Worm (Caenorhabditis elegans): Measurements from ENCODE around the gene vti-1.

ce11 chrIV:14769218-14769835 is 2.9 kb upstream of the vti-1 start, which contains the start of gene Y57G11C.43:
- no peak for TF ChIP-seq klf-2 (GFP tag; conservative IDR thresholded peaks at IDR 0.05)
- TF ChIP-seq flt-1 (GFP tag; IDR thresholded peaks at IDR 0.05): no peak
- no peak for TF ChIP-seq cog-1 (tag; optimal IDR thresholded peaks at IDR 0.05)
- TF ChIP-seq med-1 (GFP tag; optimal IDR thresholded peaks at IDR 0.05; ENCODE audit: insufficient read depth): no peak
- no peak for TF ChIP-seq T22C8.4 (GFP tag; IDR thresholded peaks at IDR 0.05)
- no peak for TF ChIP-seq ref-1 (GFP tag; conservative IDR thresholded peaks at IDR 0.05)
- no peak for TF ChIP-seq ztf-29 (GFP tag; IDR thresholded peaks at IDR 0.05)
- TF ChIP-seq ztf-23 (GFP tag; IDR thresholded peaks at IDR 0.05): no peak

Data from whole organism, midembryonic.